Worm (Caenorhabditis elegans) whole organism, young adult: ENCODE results near the gene F22F4.9.

Source experiments
- B0019.2 ChIP-seq: fragments of 200-800 bp; sonication (Bioruptor generic); conservative IDR thresholded peaks from 2 replicates; pipeline ENCODE4 v1.3.6; 2022; ENCODE audit warnings: missing genetic modification reagents, missing genetic modification characterization, missing compliant biosample characterization
- F22D6.2 ChIP-seq: sonication (generic microtip); optimal IDR thresholded peaks from 2 replicates; lab custom pipeline; 2016; ENCODE audit warnings: mild to moderate bottlenecking, missing genetic modification characterization, missing compliant biosample characterization
- F37B4.10 ChIP-seq: fragments of 200-800 bp; sonication (Bioruptor generic); IDR thresholded peaks from 2 replicates; pipeline ENCODE4 v1.3.6; 2022; ENCODE audit warnings: missing genetic modification characterization, missing compliant biosample characterization
- F39B2.1 ChIP-seq: fragments of 200-800 bp; sonication (Bioruptor generic); IDR thresholded peaks from 2 replicates; pipeline ENCODE4 v1.3.6; 2022; ENCODE audit warnings: missing genetic modification reagents, missing genetic modification characterization, missing compliant biosample characterization
- F52B5.7 ChIP-seq: sonication (generic microtip); optimal IDR thresholded peaks from 2 replicates; lab custom pipeline; 2016; ENCODE audit warnings: mild to moderate bottlenecking, missing genetic modification characterization, missing compliant biosample characterization
- F57A8.1 ChIP-seq: fragments of 200-800 bp; sonication (Bioruptor generic); optimal IDR thresholded peaks from 2 replicates; lab custom pipeline; 2018; ENCODE audit warnings: mild to moderate bottlenecking, missing genetic modification characterization, moderate library complexity, missing compliant biosample characterization
- K12H6.12 ChIP-seq: fragments of 200-800 bp; sonication (Bioruptor generic); optimal IDR thresholded peaks from 2 replicates; lab custom pipeline; 2018; ENCODE audit warnings: mild to moderate bottlenecking, missing genetic modification characterization, missing compliant biosample characterization
- T07F8.4 ChIP-seq: sonication (generic microtip); optimal IDR thresholded peaks from 2 replicates; lab custom pipeline; 2016; ENCODE audit warnings: mild to moderate bottlenecking, missing genetic modification characterization, moderate library complexity, missing compliant biosample characterization
- aptf-3 ChIP-seq: fragments of 200-800 bp; sonication (Bioruptor generic); IDR thresholded peaks from 2 replicates; pipeline ENCODE4 v1.3.6; 2022; ENCODE audit warnings: missing genetic modification characterization, missing compliant biosample characterization
- atf-7 ChIP-seq: sonication (generic microtip); optimal IDR thresholded peaks from 2 replicates; lab custom pipeline; 2017; ENCODE audit warnings: mild to moderate bottlenecking, missing genetic modification characterization, missing compliant biosample characterization
- attf-5 ChIP-seq: fragments of 200-800 bp; sonication (Bioruptor generic); optimal IDR thresholded peaks from 2 replicates; lab custom pipeline; 2018; ENCODE audit warnings: mild to moderate bottlenecking, missing genetic modification characterization, missing compliant biosample characterization
- bed-2 ChIP-seq: fragments of 200-800 bp; sonication (Bioruptor generic); IDR thresholded peaks from 2 replicates; pipeline ENCODE4 v1.3.6; 2022; ENCODE audit warnings: missing genetic modification reagents, missing genetic modification characterization, missing compliant biosample characterization
- cebp-1 ChIP-seq, 2 experiments: fragments of 200-800 bp in 1 of 2; sonication (Bioruptor generic) in 1 of 2; sonication (generic microtip) in 1 of 2; IDR thresholded peaks in 1 of 2; optimal IDR thresholded peaks in 1 of 2; 2 replicates each; pipeline versions ENCODE4 v1.3.6 to Lab custom; 2017 to 2022; ENCODE audit warnings: missing compliant biosample characterization in 2 of 2, missing genetic modification characterization in 2 of 2, mild to moderate bottlenecking in 1 of 2, missing genetic modification reagents in 1 of 2, moderate library complexity in 1 of 2
- cebp-2 ChIP-seq: fragments of 200-800 bp; sonication (Bioruptor generic); IDR thresholded peaks from 2 replicates; pipeline ENCODE4 v1.3.6; 2022; ENCODE audit warnings: missing genetic modification characterization, missing compliant biosample characterization
- die-1 ChIP-seq: sonication (generic microtip); optimal IDR thresholded peaks from 2 replicates; lab custom pipeline; 2016; ENCODE audit warnings: missing genotype, mild to moderate bottlenecking, missing genetic modification characterization, missing compliant biosample characterization
- dpl-1 ChIP-seq: fragments of 150-350 bp; optimal IDR thresholded peaks from 2 replicates; lab custom pipeline; 2014; ENCODE audit warnings: missing biosample characterization, missing genetic modification reagents, missing genetic modification characterization
- ekl-4 ChIP-seq: fragments of 200-800 bp; sonication (Bioruptor generic); IDR thresholded peaks from 2 replicates; pipeline ENCODE4 v1.3.6; 2022; ENCODE audit warnings: missing genetic modification reagents, missing genetic modification characterization, missing compliant biosample characterization
- gei-17 ChIP-seq: fragments of 200-800 bp; sonication (Bioruptor generic); optimal IDR thresholded peaks from 2 replicates; lab custom pipeline; 2018; ENCODE audit warnings: mild to moderate bottlenecking, missing genetic modification characterization, missing compliant biosample characterization
- hmg-1.2 ChIP-seq: fragments of 200-800 bp; sonication (Bioruptor generic); IDR thresholded peaks from 2 replicates; pipeline ENCODE4 v1.3.6; 2022; ENCODE audit warnings: missing genetic modification reagents, missing genetic modification characterization, missing compliant biosample characterization
- hrde-1 ChIP-seq: sonication (generic microtip); optimal IDR thresholded peaks from 2 replicates; lab custom pipeline; 2016; ENCODE audit warnings: missing genetic modification characterization, mild to moderate bottlenecking, missing compliant biosample characterization, moderate library complexity, missing genotype, missing genetic modification reagents, borderline replicate concordance
- lin-35 ChIP-seq, 3 experiments: fragments of 150-350 bp in 2 of 3; sonication (generic microtip) in 1 of 3; optimal IDR thresholded peaks; 2 replicates each; lab custom pipeline; 2014 to 2018; ENCODE audit warnings: missing biosample characterization in 3 of 3, missing genetic modification characterization in 3 of 3, missing genetic modification reagents in 3 of 3
- lin-40 ChIP-seq: sonication (generic microtip); optimal IDR thresholded peaks from 2 replicates; lab custom pipeline; 2016; ENCODE audit warnings: missing genetic modification characterization, mild to moderate bottlenecking, missing compliant biosample characterization, missing genotype, missing genetic modification reagents
- mel-28 ChIP-seq: sonication (generic microtip); optimal IDR thresholded peaks from 2 replicates; lab custom pipeline; 2016; ENCODE audit warnings: borderline replicate concordance, mild to moderate bottlenecking, missing genetic modification characterization, missing compliant biosample characterization
- mes-4 ChIP-seq: sonication (generic microtip); optimal IDR thresholded peaks from 2 replicates; lab custom pipeline; 2016; ENCODE audit warnings: missing genotype, missing genetic modification characterization, missing compliant biosample characterization
- nfya-1 ChIP-seq: sonication (generic microtip); optimal IDR thresholded peaks from 2 replicates; lab custom pipeline; 2017; ENCODE audit warnings: antibody characterized with exemption, missing compliant biosample characterization, missing genetic modification characterization, borderline replicate concordance; ENCODE audit not compliant: insufficient read depth
- nfyb-1 ChIP-seq: fragments of 200-800 bp; sonication (Bioruptor generic); IDR thresholded peaks from 2 replicates; pipeline ENCODE4 v1.3.6; 2022; ENCODE audit warnings: missing genetic modification reagents, missing genetic modification characterization, missing compliant biosample characterization
- nhr-27 ChIP-seq: fragments of 200-800 bp; sonication (Bioruptor generic); optimal IDR thresholded peaks from 2 replicates; lab custom pipeline; 2018; ENCODE audit warnings: mild to moderate bottlenecking, missing genetic modification characterization, moderate library complexity, missing compliant biosample characterization
- xnd-1 ChIP-seq: sonication (generic microtip); optimal IDR thresholded peaks from 2 replicates; lab custom pipeline; 2016; ENCODE audit warnings: missing genotype, missing genetic modification reagents, missing genetic modification characterization, missing compliant biosample characterization
- zfh-2 ChIP-seq: fragments of 200-800 bp; sonication (Bioruptor generic); conservative IDR thresholded peaks from 2 replicates; pipeline ENCODE4 v1.3.6; 2022; ENCODE audit warnings: missing genetic modification reagents, missing genetic modification characterization, missing compliant biosample characterization
- ztf-28 ChIP-seq: fragments of 200-800 bp; sonication (Bioruptor generic); IDR thresholded peaks from 2 replicates; pipeline ENCODE4 v1.3.6; 2022; ENCODE audit warnings: missing genetic modification reagents, missing genetic modification characterization, missing compliant biosample characterization
- ztf-3 ChIP-seq: fragments of 200-800 bp; sonication (Bioruptor generic); optimal IDR thresholded peaks from 2 replicates; lab custom pipeline; 2018; ENCODE audit warnings: mild to moderate bottlenecking, missing genetic modification characterization, missing compliant biosample characterization
- ztf-6 ChIP-seq: fragments of 200-800 bp; sonication (Bioruptor generic); IDR thresholded peaks from 2 replicates; pipeline ENCODE4 v1.3.6; 2022; ENCODE audit warnings: missing genetic modification reagents, missing genetic modification characterization, missing compliant biosample characterization

The F22F4.9 gene

DNA sequence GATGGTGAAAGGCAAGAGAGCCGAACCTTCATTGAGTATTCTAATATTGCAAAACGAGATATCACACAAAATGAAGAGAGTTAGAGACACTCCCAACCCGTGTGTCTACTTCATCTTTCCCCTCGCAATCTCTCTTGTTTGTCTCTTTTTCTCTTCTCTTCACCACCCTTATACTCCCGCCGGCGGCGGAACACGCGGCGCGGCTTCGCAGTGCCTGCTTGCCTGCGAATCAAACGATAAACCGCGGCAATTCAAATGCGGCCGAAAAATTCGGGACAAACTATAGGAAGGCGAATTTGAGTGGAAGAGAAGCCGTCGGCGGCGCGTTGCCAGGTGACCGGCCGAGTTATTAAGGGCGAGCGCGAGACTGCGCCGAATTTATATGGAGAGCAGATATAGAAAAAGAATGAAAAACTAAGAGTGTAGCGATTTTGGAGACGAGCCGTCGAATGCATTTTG lies 14.7 kb downstream of the F22F4.9 start, which contains the start of gene klp-13 (continued):
- TF ChIP-seq nfyb-1 (peak; percentile 77), ztf-3 (GFP tag; lab: Kevin White, UChicago) (no peak), T07F8.4 (no peak), aptf-3 (GFP tag; lab: Robert Waterston, UW) (no peak), xnd-1 (tag; lab: Kevin White, UChicago) (no peak), attf-5 (GFP tag; lab: Kevin White, UChicago) (peak; percentile 82)

DNA sequence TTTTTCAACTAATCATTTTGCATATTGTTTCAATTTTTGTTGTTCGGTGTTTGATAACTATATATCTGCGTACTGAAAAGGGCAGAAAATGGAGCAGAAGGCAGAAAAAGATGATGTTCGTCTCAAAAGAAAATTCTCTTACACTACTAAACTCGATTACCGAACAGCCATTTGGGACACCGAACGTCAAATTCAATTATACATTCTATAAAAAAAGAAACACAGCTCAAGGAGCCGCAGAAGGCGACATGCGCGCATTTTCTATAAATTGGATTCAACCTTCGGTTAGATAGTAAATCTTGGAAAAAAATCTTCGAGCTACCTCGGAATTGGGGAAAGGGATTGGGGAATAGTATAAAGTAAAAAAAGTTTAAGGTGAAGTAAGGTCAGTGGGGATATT lies 16.0 kb downstream of the F22F4.9 start:
- no peak for TF ChIP-seq dpl-1 (GFP tag; lab: Kevin White, UChicago)
- TF ChIP-seq ztf-6 (GFP tag; lab: Robert Waterston, UW): no peak
- TF ChIP-seq zfh-2: no peak
- no peak for TF ChIP-seq B0019.2
- no peak for TF ChIP-seq die-1
- TF ChIP-seq F57A8.1 (GFP tag; lab: Kevin White, UChicago): no peak
- TF ChIP-seq mel-28 (tag; lab: Kevin White, UChicago): no peak
- TF ChIP-seq F39B2.1 (GFP tag; lab: Robert Waterston, UW): no peak
- no peak for TF ChIP-seq mes-4 (tag; lab: Kevin White, UChicago)
- TF ChIP-seq bed-2 (GFP tag; lab: Robert Waterston, UW): no peak
- TF ChIP-seq ztf-3 (GFP tag; lab: Kevin White, UChicago): no peak
- no peak for TF ChIP-seq hrde-1 (tag; lab: Kevin White, UChicago)

DNA sequence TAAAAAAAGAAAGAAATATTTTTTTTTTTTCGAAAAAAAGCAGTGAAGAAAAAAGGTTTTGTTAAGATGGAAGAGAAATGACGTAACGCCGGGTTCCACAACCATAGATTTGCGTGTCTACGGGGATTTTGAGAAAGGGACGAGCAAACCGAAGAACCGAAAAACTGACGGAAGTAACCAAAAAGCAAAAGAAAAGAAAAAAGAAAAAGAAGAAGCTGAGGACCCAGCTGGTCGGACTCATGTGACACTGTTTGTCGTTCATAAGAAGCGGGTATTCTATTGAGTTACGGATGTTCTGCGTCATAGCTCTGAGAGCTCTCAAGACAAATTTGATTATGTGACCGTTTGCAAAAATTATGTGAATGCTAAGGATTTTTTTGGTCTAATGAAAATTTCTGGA lies 16.5 kb downstream of the F22F4.9 start:
- TF ChIP-seq K12H6.12 (peak; percentile 59), ztf-28 (no peak), atf-7 (tag; lab: Kevin White, UChicago) (peak; percentile 8), cebp-1 (GFP tag; IDR thresholded peaks at IDR 0.05; lab: Robert Waterston, UW) (no peak), cebp-1 (tag; optimal IDR thresholded peaks at IDR 0.05; lab: Kevin White, UChicago) (peak; percentile 11), lin-35 (GFP tag; optimal IDR thresholded peaks at IDR 0.05; lab: Kevin White, UChicago) (no peak), lin-40 (peak; percentile 14), hmg-1.2 (GFP tag; lab: Robert Waterston, UW) (0 out of 2 replicates have a peak, but pooled peaks have one; percentile 13)

DNA sequence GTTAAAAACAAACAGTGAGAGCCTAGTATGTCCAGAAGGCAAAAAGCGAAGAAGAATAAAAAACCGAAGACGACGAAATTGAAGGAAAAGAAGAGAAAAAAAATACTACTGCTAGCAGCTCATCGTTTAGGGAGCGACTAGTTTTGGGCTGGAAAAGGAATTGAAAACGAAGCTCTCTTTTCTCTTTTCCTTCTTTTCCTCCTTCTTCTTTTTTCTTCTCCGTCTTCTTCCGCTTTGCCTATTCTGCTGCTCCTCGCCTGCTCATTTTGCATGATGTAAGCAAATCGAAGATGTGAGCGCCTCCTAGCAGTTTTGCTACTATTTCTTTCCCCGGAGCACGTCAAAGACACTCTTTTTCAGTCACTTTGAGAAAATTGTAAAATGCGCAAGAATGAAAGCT lies 17.6 kb downstream of the F22F4.9 start:
- TF ChIP-seq cebp-2 (GFP tag; lab: Robert Waterston, UW) (no peak), nhr-27 (tag; lab: Kevin White, UChicago) (no peak), dpl-1 (GFP tag; lab: Kevin White, UChicago) (no peak), mel-28 (tag; lab: Kevin White, UChicago) (no peak), ekl-4 (GFP tag; lab: Robert Waterston, UW) (0 out of 2 replicates have a peak, but pooled peaks have one; percentile 39), nfya-1 (tag; lab: Kevin White, UChicago) (no peak), zfh-2 (0 out of 2 replicates have a peak, but pooled peaks have one; percentile 17), F22D6.2 (tag; lab: Kevin White, UChicago) (no peak), F52B5.7 (tag; lab: Kevin White, UChicago) (no peak), gei-17 (no peak), F37B4.10 (GFP tag; lab: Robert Waterston, UW) (no peak)
- TF ChIP-seq, all 124 proteins: peak for 2
